Worm (Caenorhabditis elegans): ENCODE measurements around the gene ocam-1.

Gene ocam-1

DNA sequence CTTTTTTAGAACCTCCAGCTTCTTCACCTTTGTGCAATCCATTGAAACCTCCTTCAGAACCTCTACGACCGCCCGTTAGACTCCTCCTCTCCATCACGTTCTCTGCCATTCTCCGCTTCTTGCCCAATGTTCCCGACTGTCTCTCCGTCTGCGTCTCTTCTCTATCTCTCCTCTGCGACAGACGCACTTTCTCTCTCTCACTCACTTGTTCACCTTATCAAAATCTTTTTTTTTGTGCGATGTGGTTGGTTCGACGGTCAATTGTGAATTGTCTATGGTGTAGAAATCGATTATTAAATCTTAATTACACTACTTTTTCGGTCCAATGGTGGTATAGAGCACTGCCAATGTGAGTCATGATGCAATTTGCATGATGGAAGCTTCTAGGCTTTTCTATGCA is 25.9 kb upstream of the ocam-1 start, which contains the start of gene atfs-1 (continued):
- TF ChIP-seq ceh-6 (GFP tag; optimal IDR thresholded peaks at IDR 0.05) (no peak), npax-4 (tag; optimal IDR thresholded peaks at IDR 0.05) (no peak), ceh-31 (tag; optimal IDR thresholded peaks at IDR 0.05) (peak; percentile 54), ceh-9 (tag; optimal IDR thresholded peaks at IDR 0.05) (no peak), ceh-18 (tag; optimal IDR thresholded peaks at IDR 0.05) (peak; percentile 53), mec-3 (tag; optimal IDR thresholded peaks at IDR 0.05; ENCODE audit: borderline replicate concordance) (no peak), ceh-2 (tag; optimal IDR thresholded peaks at IDR 0.05) (no peak), dve-1 (tag; optimal IDR thresholded peaks at IDR 0.05) (peak; percentile 8), pha-2 (tag; optimal IDR thresholded peaks at IDR 0.05) (no peak), F13H6.1 (tag; optimal IDR thresholded peaks at IDR 0.05) (no peak), C08G9.2 (tag; optimal IDR thresholded peaks at IDR 0.05) (no peak), sox-4 (tag; optimal IDR thresholded peaks at IDR 0.05) (no peak)

DNA sequence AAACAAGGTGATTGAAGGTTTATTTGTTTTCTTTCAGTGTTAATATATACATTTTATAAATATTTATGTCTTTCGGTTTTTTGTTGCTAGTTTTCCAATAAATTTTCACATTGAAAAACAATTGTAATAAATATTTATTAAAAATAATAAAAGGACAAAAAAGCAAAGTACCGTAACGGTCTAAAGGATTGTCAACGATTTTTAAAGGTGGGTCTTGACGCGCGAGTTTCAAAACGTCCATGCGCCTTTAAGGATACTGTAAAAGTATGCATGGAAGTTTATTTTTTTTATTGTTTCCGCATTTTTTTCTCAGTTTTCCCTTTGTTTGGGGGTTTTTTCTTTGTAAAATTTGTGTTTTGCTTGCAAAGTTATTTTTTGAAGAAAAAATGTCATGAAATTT is 25.3 kb upstream of the ocam-1 start:
- TF ChIP-seq ceh-24 (tag; optimal IDR thresholded peaks at IDR 0.05) = no peak
- no peak for TF ChIP-seq mec-3 (tag; optimal IDR thresholded peaks at IDR 0.05; ENCODE audit: borderline replicate concordance)
- no peak for TF ChIP-seq zip-5 (tag; optimal IDR thresholded peaks at IDR 0.05)

DNA sequence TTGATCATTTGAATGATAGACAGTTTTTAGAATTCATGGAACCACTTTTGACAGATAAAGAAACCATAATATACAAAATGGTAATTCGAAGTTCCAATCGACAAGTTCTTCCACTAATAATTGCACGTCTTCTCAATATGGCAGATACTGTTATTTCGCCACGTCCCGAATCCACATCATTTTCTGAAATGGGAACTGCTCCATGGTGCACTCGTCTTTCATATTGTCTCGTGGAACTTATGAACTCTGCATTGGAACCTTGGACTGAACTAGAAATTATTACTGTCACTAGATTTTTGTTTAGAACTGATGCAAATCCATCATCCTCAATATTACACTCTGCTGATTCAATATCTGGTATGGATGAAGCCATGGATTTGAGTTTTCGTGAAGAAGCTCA is 19.6 kb upstream of the ocam-1 start:
- TF ChIP-seq tbx-2 (tag; optimal IDR thresholded peaks at IDR 0.05) (no peak), hlh-6 (tag; optimal IDR thresholded peaks at IDR 0.05) (no peak)

DNA sequence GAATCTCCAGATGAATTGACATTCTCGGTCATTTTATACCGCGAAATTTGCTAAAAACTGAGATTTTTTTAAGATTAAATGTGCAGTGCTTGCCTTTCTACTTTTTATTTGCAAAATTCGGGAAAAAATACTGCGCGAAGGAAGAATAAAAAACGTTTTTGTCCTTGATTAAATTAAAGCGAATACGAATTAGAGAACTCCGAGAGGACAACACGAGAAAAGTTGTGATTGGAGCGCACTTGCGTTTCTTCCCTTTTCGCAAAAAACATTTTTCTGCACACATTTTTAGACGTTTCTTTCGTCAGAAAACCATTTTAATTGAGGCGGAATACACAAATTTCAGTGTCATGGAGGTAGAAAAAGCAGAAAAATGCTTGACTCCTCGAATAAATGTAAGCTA is 17.9 kb upstream of the ocam-1 start, which contains the start of the genes trm-1 and ints-2:
Gene trm-1 (minus strand): TSS at position 175 of the 400 bp plus-strand sequence.
Gene ints-2 (plus strand): TSS at position 249 of the 400 bp plus-strand sequence.
- no peak for TF ChIP-seq C38D4.7 (GFP tag; optimal IDR thresholded peaks at IDR 0.05)
- no peak for TF ChIP-seq dmd-4 (tag; optimal IDR thresholded peaks at IDR 0.05; ENCODE audit: borderline replicate concordance)
- peak; percentile 26 for TF ChIP-seq ceh-18 (tag; optimal IDR thresholded peaks at IDR 0.05)
- no peak for TF ChIP-seq ama-1 (optimal IDR thresholded peaks at IDR 0.05)
- TF ChIP-seq nfya-1 (tag; optimal IDR thresholded peaks at IDR 0.05) = peak; percentile 2
- TF ChIP-seq ceh-31 (tag; optimal IDR thresholded peaks at IDR 0.05) = peak; percentile 50
- no peak for TF ChIP-seq ceh-24 (tag; optimal IDR thresholded peaks at IDR 0.05)
- peak; percentile 98 for TF ChIP-seq unc-42 (tag; optimal IDR thresholded peaks at IDR 0.05)
- no peak for TF ChIP-seq ref-2 (tag; optimal IDR thresholded peaks at IDR 0.05)
- TF ChIP-seq ceh-22 (tag; optimal IDR thresholded peaks at IDR 0.05) = no peak

DNA sequence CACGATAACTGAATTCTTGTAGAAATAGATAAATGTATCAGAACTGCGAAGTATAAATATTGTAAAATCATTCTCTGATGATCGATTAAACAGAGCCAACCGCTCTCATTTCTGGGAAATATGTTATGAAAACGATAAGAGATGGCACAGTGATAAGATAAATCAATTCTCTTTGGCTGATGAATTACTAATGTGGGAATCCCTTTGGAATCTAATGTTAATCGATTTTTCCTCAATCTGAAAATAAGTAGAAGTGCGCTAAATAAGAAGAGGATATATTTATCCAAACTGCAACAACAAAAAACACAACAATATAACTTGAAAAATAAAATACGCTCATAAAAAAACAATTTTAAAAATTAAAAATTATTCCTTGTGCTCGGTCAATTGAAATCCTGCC is 15.3 kb upstream of the ocam-1 start, which contains the start of gene cest-2.3:
Gene cest-2.3 (minus strand): TSS at position 101 of the 400 bp plus-strand sequence.
- TF ChIP-seq elt-2 (tag; optimal IDR thresholded peaks at IDR 0.05) (peak; percentile 40), C38D4.7 (GFP tag; optimal IDR thresholded peaks at IDR 0.05) (no peak), ceh-9 (tag; optimal IDR thresholded peaks at IDR 0.05) (no peak)

DNA sequence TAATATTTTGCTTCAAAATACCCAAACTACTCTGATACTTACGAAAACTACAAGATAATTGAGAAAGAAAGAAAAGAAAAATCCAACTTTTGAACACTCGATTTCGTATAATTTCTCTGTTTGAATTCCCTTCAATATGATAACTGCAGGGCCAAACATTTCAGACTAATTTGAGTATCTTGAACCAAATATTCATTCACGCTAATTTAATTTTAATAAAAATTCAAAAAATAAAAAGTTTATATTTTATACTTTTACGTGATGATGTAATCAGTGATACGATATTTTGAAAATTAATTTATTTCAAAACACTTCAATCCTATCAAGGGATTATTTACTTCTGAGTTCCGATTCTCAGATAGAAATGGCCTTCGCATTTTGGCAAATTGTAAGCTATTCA is 12.4 kb upstream of the ocam-1 start, which contains the start of gene ZC376.8:
Gene ZC376.8 (plus strand): TSS at position 301 of the 400 bp plus-strand sequence.
- no peak for TF ChIP-seq nhr-232 (tag; optimal IDR thresholded peaks at IDR 0.05)
- TF ChIP-seq fkh-6 (tag; optimal IDR thresholded peaks at IDR 0.05) = no peak

DNA sequence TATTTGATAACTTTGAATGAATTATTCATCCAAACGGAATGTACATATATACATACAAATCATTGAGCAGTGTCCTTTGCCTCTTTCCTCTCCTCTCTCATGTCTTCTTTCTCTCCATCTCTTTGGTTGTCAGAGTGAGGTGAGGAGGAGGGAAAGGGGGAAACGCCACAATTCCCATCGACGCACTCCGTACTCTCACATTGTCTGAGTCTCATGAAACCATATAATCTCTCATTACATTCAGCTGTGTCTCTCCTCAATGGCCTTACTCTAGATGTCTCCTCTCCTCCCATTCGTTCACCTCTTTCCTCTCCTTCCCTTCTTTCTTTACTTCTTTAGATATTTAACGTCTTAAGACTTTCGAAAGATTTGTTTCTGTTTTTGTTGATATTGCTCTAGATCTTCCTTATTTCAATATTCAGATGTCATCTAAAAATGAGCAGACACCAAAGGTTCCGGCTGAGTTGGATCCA is 10.2 kb upstream of the ocam-1 start, which contains the start of gene ceh-74:
Gene ceh-74 (plus strand): TSS at position 423 of the 473 bp plus-strand sequence.
- TF ChIP-seq unc-55 (GFP tag; optimal IDR thresholded peaks at IDR 0.05) (peak; percentile 43), pros-1 (tag; optimal IDR thresholded peaks at IDR 0.05) (peak; percentile 57), ref-2 (tag; optimal IDR thresholded peaks at IDR 0.05) (peak; percentile 37), ceh-30 (tag; optimal IDR thresholded peaks at IDR 0.05) (no peak), nfya-1 (tag; optimal IDR thresholded peaks at IDR 0.05) (peak; percentile 45)
